Worm (Caenorhabditis elegans) whole organism, late embryonic: ENCODE results near the gene ceh-82.

Source experiments
- ama-1 ChIP-seq: fragments of 150-350 bp; optimal IDR thresholded peaks from 2 replicates; lab custom pipeline; 2014
- eyg-1 ChIP-seq: sonication (generic microtip); optimal IDR thresholded peaks from 2 replicates; lab custom pipeline; 2016; ENCODE audit warnings: missing genotype, missing genetic modification characterization, missing compliant biosample characterization
- pha-4 ChIP-seq: fragments of 150-350 bp; optimal IDR thresholded peaks from 2 replicates; lab custom pipeline; 2018; ENCODE audit warnings: missing biosample characterization, missing genetic modification reagents, missing genetic modification characterization

DNA sequence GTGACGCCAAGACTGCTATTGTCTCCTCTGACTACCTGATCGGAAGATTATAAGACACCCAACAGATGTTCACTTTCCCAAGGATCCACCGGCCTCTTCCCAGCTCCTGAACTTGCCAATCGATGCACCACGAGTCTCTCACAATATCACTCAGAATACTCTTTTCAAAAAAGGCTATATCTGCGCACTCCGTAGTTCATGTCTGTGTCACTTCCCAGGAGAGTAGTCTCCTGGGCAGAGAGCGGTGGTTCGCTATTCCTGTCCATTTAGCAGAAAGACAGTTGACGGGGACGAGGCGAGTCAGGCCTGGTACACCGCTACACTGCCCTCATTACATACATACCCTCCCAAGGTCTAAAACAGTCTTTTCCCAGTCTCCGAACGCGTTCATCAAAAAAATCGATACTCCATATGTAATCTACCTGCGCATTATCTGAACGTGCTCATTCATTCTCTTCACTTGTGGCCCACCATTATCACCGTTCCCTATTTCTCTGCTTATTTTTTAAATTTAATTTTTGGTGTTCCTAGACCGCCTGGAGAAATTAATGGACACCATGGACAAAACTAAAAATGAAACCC lies 17.2 kb upstream of the ceh-82 start, which contains the start of gene btb-6:
- TF ChIP-seq eyg-1 (tag; lab: Kevin White, UChicago) (no peak), pha-4 (no peak), ama-1 (lab: Kevin White, UChicago) (no peak)
